Comparison of ENCODE assay signal across 2 fruit fly cellular contexts in the genomic region with DNA sequence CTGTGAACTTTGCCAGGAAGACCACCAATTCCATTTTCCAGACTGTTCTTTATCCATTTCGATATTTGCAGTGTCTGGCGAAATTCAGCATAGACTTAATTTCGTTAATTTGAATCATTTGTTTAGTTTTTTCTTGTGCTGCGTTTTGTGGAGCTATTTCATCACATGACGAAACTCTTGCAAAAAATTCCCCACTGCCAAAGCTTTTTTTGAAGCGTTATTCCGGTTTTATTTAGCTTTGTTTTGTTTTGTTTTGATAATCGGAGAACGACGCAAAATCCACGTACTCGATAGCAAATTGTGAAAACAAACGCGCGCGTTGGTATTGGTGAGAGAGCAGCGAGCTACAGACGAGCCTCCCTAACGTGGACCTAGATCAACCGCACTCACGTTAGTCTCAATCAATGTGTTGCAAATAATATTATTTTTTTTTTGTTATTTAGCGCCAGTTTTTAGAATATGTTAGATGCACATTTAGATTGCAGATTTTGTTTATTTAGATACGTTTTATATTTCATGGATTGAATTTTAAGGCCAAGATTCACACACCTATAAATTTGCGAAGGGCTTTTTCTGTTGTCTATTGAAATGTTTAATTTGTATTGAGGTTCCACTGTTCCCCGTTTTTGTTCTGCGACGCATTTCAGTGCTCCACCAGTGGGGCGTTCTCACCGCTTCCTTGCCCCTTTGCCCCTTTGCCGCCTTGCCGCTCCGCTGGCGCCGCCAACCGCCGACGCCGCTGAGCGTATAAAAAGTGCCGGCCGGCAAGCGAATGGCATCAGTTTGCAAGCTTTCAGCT.
A peak's percentile ranks its signal among the peaks of the same experiment; 100 is the strongest.
TF ChIP-seq lines count a peak whose summit lies in the region.

No protein-coding gene starts in this region.

TF ChIP-seq in whole organism, embryonic, 481 proteins besides CTCF, POLR2A, EP300 and RAD21 (continued from another document and continues in another):
- TF ChIP-seq CrebB (tag; optimal IDR thresholded peaks at IDR 0.05; lab: Kevin White, UChicago) (peak; percentile 64), lola (GFP tag; optimal IDR thresholded peaks at IDR 0.05; lab: Kevin White, UChicago) (no peak), CG13287 (GFP tag; IDR thresholded peaks at IDR 0.05; lab: Robert Waterston, UW; ENCODE audit: partially characterized antibody) (no peak), Doc2 (GFP tag; IDR thresholded peaks at IDR 0.05; lab: Robert Waterston, UW) (no peak), NfI (GFP tag; optimal IDR thresholded peaks at IDR 0.05; lab: Kevin White, UChicago) (peak; percentile 84), fd64A (GFP tag; optimal IDR thresholded peaks at IDR 0.05; lab: Kevin White, UChicago) (no peak), CG11093 (GFP tag; IDR thresholded peaks at IDR 0.05; lab: Robert Waterston, UW) (peak; percentile 79; the same call in 2 of the 3 replicates), CG17361 (GFP tag; IDR thresholded peaks at IDR 0.05; lab: Robert Waterston, UW) (peak; percentile 82), YL-1 (GFP tag; optimal IDR thresholded peaks at IDR 0.05; lab: Kevin White, UChicago) (peak; percentile 36), CG3065 (GFP tag; optimal IDR thresholded peaks at IDR 0.05; lab: Kevin White, UChicago) (no peak), CG16863 (GFP tag; optimal IDR thresholded peaks at IDR 0.05; lab: Kevin White, UChicago) (peak; percentile 70), HLH54F (GFP tag; optimal IDR thresholded peaks at IDR 0.05; lab: Kevin White, UChicago) (peak; percentile 84), Hmr (GFP tag; optimal IDR thresholded peaks at IDR 0.05; lab: Kevin White, UChicago) (peak; percentile 89), CG2199 (GFP tag; IDR thresholded peaks at IDR 0.05; lab: Robert Waterston, UW) (no peak), CG11560 (tag; IDR thresholded peaks at IDR 0.05; lab: Robert Waterston, UW) (peak; percentile 73; the same call in 2 of the 3 replicates), CG4730 (GFP tag; IDR thresholded peaks at IDR 0.05; lab: Robert Waterston, UW) (peak; percentile 75), tap (tag; optimal IDR thresholded peaks at IDR 0.05; lab: Kevin White, UChicago) (peak; percentile 38), Antp (GFP tag; optimal IDR thresholded peaks at IDR 0.05; lab: Kevin White, UChicago) (peak; percentile 53), ind (GFP tag; optimal IDR thresholded peaks at IDR 0.05; lab: Kevin White, UChicago) (peak; percentile 85), sens-2 (GFP tag; IDR thresholded peaks at IDR 0.05; lab: Robert Waterston, UW) (no peak), CG4617 (GFP tag; optimal IDR thresholded peaks at IDR 0.05; lab: Kevin White, UChicago; ENCODE audit: borderline replicate concordance) (peak; percentile 11), Atf6 (GFP tag; IDR thresholded peaks at IDR 0.05; lab: Robert Waterston, UW) (peak; percentile 84), CG4404 (GFP tag; IDR thresholded peaks at IDR 0.05; lab: Robert Waterston, UW) (peak; percentile 74), Adf1 (GFP tag; IDR thresholded peaks at IDR 0.05; lab: Robert Waterston, UW) (peak; percentile 86), bcd (GFP tag; optimal IDR thresholded peaks at IDR 0.05; lab: Kevin White, UChicago) (peak; percentile 82), Xbp1 (GFP tag; optimal IDR thresholded peaks at IDR 0.05; lab: Kevin White, UChicago) (peak; percentile 72), CG18764 (GFP tag; optimal IDR thresholded peaks at IDR 0.05; lab: Kevin White, UChicago) (peak; percentile 43), CG8388 (GFP tag; optimal IDR thresholded peaks at IDR 0.05; lab: Kevin White, UChicago) (peak; percentile 53), CkIIα-i1 (GFP tag; IDR thresholded peaks at IDR 0.05; lab: Robert Waterston, UW) (no peak), CG18476 (GFP tag; optimal IDR thresholded peaks at IDR 0.05; lab: Kevin White, UChicago) (peak; percentile 51), grau (tag; optimal IDR thresholded peaks at IDR 0.05; lab: Kevin White, UChicago) (peak; percentile 97), tll (GFP tag; optimal IDR thresholded peaks at IDR 0.05; lab: Kevin White, UChicago) (no peak), CG7786 (GFP tag; optimal IDR thresholded peaks at IDR 0.05; lab: Kevin White, UChicago) (peak; percentile 75), Rfx (GFP tag; IDR thresholded peaks at IDR 0.05; lab: Robert Waterston, UW) (peak; percentile 92), peb (GFP tag; IDR thresholded peaks at IDR 0.05; lab: Robert Waterston, UW) (peak; percentile 62), chinmo (GFP tag; IDR thresholded peaks at IDR 0.05; lab: Robert Waterston, UW; ENCODE audit: partially characterized antibody) (0 out of 4 replicates have a peak, but pooled peaks have one; percentile 48), amos (GFP tag; IDR thresholded peaks at IDR 0.05; lab: Robert Waterston, UW; ENCODE audit: partially characterized antibody) (peak; percentile 22; the same call in 1 of the 2 replicates), CG12236 (GFP tag; optimal IDR thresholded peaks at IDR 0.05; lab: Kevin White, UChicago) (peak; percentile 29), CG13424 (tag; optimal IDR thresholded peaks at IDR 0.05; lab: Kevin White, UChicago) (peak; percentile 87), MESR4 (GFP tag; optimal IDR thresholded peaks at IDR 0.05; lab: Kevin White, UChicago) (no peak), CG9876 (GFP tag; optimal IDR thresholded peaks at IDR 0.05; lab: Kevin White, UChicago) (peak; percentile 35), Mrtf (GFP tag; IDR thresholded peaks at IDR 0.05; lab: Robert Waterston, UW) (peak; percentile 75; the same call in 2 of the 3 replicates), vnd (GFP tag; IDR thresholded peaks at IDR 0.05; lab: Robert Waterston, UW; ENCODE audit: partially characterized antibody) (no peak), gfzf (GFP tag; optimal IDR thresholded peaks at IDR 0.05; lab: Kevin White, UChicago) (no peak), CG11456 (GFP tag; IDR thresholded peaks at IDR 0.05; lab: Robert Waterston, UW) (peak; percentile 78), Side (GFP tag; optimal IDR thresholded peaks at IDR 0.05; lab: Kevin White, UChicago) (peak; percentile 69), CG10267 (tag; optimal IDR thresholded peaks at IDR 0.05; lab: Kevin White, UChicago) (peak; percentile 44), CG6854 (GFP tag; optimal IDR thresholded peaks at IDR 0.05; lab: Kevin White, UChicago) (peak; percentile 80), Mad (GFP tag; optimal IDR thresholded peaks at IDR 0.05; lab: Kevin White, UChicago) (peak; percentile 55), CG31388 (GFP tag; optimal IDR thresholded peaks at IDR 0.05; lab: Kevin White, UChicago) (peak; percentile 42), CG13123 (GFP tag; optimal IDR thresholded peaks at IDR 0.05; lab: Kevin White, UChicago) (no peak), CG30020 (tag; optimal IDR thresholded peaks at IDR 0.05; lab: Kevin White, UChicago) (no peak), CG32767 (GFP tag; IDR thresholded peaks at IDR 0.05; lab: Robert Waterston, UW) (peak; percentile 74), odd (GFP tag; optimal IDR thresholded peaks at IDR 0.05; lab: Kevin White, UChicago) (peak; percentile 71), fru (optimal IDR thresholded peaks at IDR 0.05; lab: Kevin White, UChicago) (no peak), Meics (GFP tag; optimal IDR thresholded peaks at IDR 0.05; lab: Kevin White, UChicago) (peak; percentile 88), CG3995 (GFP tag; optimal IDR thresholded peaks at IDR 0.05; lab: Kevin White, UChicago) (peak; percentile 53), CG11723 (GFP tag; optimal IDR thresholded peaks at IDR 0.05; lab: Kevin White, UChicago) (peak; percentile 44), CG2889 (GFP tag; IDR thresholded peaks at IDR 0.05; lab: Robert Waterston, UW) (0 out of 3 replicates have a peak, but pooled peaks have one; percentile 35)

TF ChIP-seq in whole organism, prepupa, 60 proteins besides CTCF, POLR2A, EP300 and RAD21 (continued from another document):
- TF ChIP-seq achi (GFP tag; optimal IDR thresholded peaks at IDR 0.05; lab: Kevin White, UChicago) (peak; percentile 91), CG11762 (GFP tag; optimal IDR thresholded peaks at IDR 0.05; lab: Kevin White, UChicago; ENCODE audit: insufficient read depth) (peak; percentile 83), CG6276 (GFP tag; optimal IDR thresholded peaks at IDR 0.05; lab: Kevin White, UChicago) (peak; percentile 86), CG10669 (GFP tag; optimal IDR thresholded peaks at IDR 0.05; lab: Kevin White, UChicago) (peak; percentile 89), Hr39 (GFP tag; optimal IDR thresholded peaks at IDR 0.05; lab: Kevin White, UChicago) (peak; percentile 92), CG3919 (GFP tag; optimal IDR thresholded peaks at IDR 0.05; lab: Kevin White, UChicago) (peak; percentile 90), Sox14 (GFP tag; optimal IDR thresholded peaks at IDR 0.05; lab: Kevin White, UChicago) (peak; percentile 96), Sox102F (GFP tag; optimal IDR thresholded peaks at IDR 0.05; lab: Kevin White, UChicago) (peak; percentile 88), net (GFP tag; optimal IDR thresholded peaks at IDR 0.05; lab: Kevin White, UChicago) (peak; percentile 89), fd85E (GFP tag; optimal IDR thresholded peaks at IDR 0.05; lab: Kevin White, UChicago) (peak; percentile 52), Sox15 (GFP tag; optimal IDR thresholded peaks at IDR 0.05; lab: Kevin White, UChicago) (peak; percentile 90), Blimp-1 (GFP tag; optimal IDR thresholded peaks at IDR 0.05; lab: Kevin White, UChicago) (peak; percentile 75), CG6854 (GFP tag; optimal IDR thresholded peaks at IDR 0.05; lab: Kevin White, UChicago) (peak; percentile 83), pdm3 (GFP tag; optimal IDR thresholded peaks at IDR 0.05; lab: Kevin White, UChicago) (peak; percentile 94)
